Worm (Caenorhabditis elegans) whole organism, early embryonic: ENCODE data around the gene R02D5.8.

Experiments
- B0310.2 ChIP-seq: sonication (generic microtip); optimal IDR thresholded peaks from 2 replicates; lab custom pipeline; 2016; ENCODE audit warnings: mild to moderate bottlenecking, missing genetic modification characterization, missing compliant biosample characterization
- F13C5.2 ChIP-seq: sonication (generic microtip); optimal IDR thresholded peaks from 2 replicates; lab custom pipeline; 2017; ENCODE audit warnings: mild to moderate bottlenecking, missing genetic modification characterization, inconsistent platforms, missing compliant biosample characterization
- aly-1 ChIP-seq: sonication (generic microtip); optimal IDR thresholded peaks from 2 replicates; lab custom pipeline; 2016; ENCODE audit warnings: missing genetic modification characterization, missing compliant biosample characterization
- ama-1 ChIP-seq: fragments of 150-350 bp; optimal IDR thresholded peaks from 2 replicates; lab custom pipeline; 2014
- ceh-13 ChIP-seq: fragments of 200-800 bp; sonication (Bioruptor generic); optimal IDR thresholded peaks from 2 replicates; lab custom pipeline; 2018; ENCODE audit warnings: mild to moderate bottlenecking, missing genetic modification characterization, missing compliant biosample characterization
- ceh-36 ChIP-seq: sonication (generic microtip); optimal IDR thresholded peaks from 2 replicates; lab custom pipeline; 2016; ENCODE audit warnings: missing genetic modification characterization, inconsistent platforms, missing compliant biosample characterization
- ets-7 ChIP-seq: sonication (generic microtip); optimal IDR thresholded peaks from 2 replicates; lab custom pipeline; 2016; ENCODE audit warnings: missing genotype, missing genetic modification characterization, missing compliant biosample characterization
- flt-1 ChIP-seq: fragments of 200-800 bp; sonication (Bioruptor generic); IDR thresholded peaks from 2 replicates; pipeline ENCODE4 v1.3.6; 2022; ENCODE audit warnings: missing genetic modification characterization, missing compliant biosample characterization
- hmbx-1 ChIP-seq: sonication (generic microtip); optimal IDR thresholded peaks from 2 replicates; lab custom pipeline; 2016; ENCODE audit warnings: mild to moderate bottlenecking, missing genetic modification characterization, missing compliant biosample characterization
- hmg-4 ChIP-seq: fragments of 200-800 bp; sonication (Bioruptor generic); optimal IDR thresholded peaks from 2 replicates; lab custom pipeline; 2018; ENCODE audit warnings: mild to moderate bottlenecking, missing genetic modification characterization, missing compliant biosample characterization
- hnd-1 ChIP-seq: sonication (generic microtip); optimal IDR thresholded peaks from 2 replicates; lab custom pipeline; 2016; ENCODE audit warnings: missing genetic modification characterization, missing compliant biosample characterization
- pes-1 ChIP-seq: fragments of 200-800 bp; sonication (Bioruptor generic); IDR thresholded peaks from 2 replicates; pipeline ENCODE4 v1.3.6; 2022; ENCODE audit warnings: missing genetic modification reagents, missing genetic modification characterization, missing compliant biosample characterization
- scrt-1 ChIP-seq: fragments of 200-800 bp; sonication (Bioruptor generic); IDR thresholded peaks from 2 replicates; pipeline ENCODE4 v1.3.6; 2022; ENCODE audit warnings: missing genetic modification characterization, missing compliant biosample characterization
- sea-1 ChIP-seq: fragments of 200-800 bp; sonication (Bioruptor generic); conservative IDR thresholded peaks from 2 replicates; pipeline ENCODE4 v1.3.6; 2022; ENCODE audit warnings: missing genetic modification characterization, missing compliant biosample characterization
- tbx-11 ChIP-seq: fragments of 200-800 bp; sonication (Bioruptor generic); IDR thresholded peaks from 2 replicates; pipeline ENCODE4 v1.3.6; 2022; ENCODE audit warnings: missing genetic modification characterization, missing compliant biosample characterization
- tbx-37 ChIP-seq: fragments of 200-800 bp; sonication (Bioruptor generic); conservative IDR thresholded peaks from 2 replicates; pipeline ENCODE4 v1.3.6; 2022; ENCODE audit warnings: missing genetic modification reagents, missing genetic modification characterization, missing compliant biosample characterization
- tra-4 ChIP-seq: sonication (generic microtip); optimal IDR thresholded peaks from 2 replicates; lab custom pipeline; 2017; ENCODE audit warnings: missing genetic modification characterization, missing compliant biosample characterization

Gene R02D5.8

ce11 chrV:14482728-14483210, 36.4 kb downstream of the R02D5.8 start, which contains the start of gene R02D5.3:
Gene R02D5.3 (plus strand): TSS chrV:14483160.
- TF ChIP-seq F13C5.2 (tag; lab: Kevin White, UChicago), result no peak
- no peak for TF ChIP-seq pes-1 (GFP tag; lab: Robert Waterston, UW)
- no peak for TF ChIP-seq ceh-36 (tag; lab: Kevin White, UChicago)
- no peak for TF ChIP-seq B0310.2 (tag; lab: Kevin White, UChicago)
- no peak for TF ChIP-seq tbx-37 (GFP tag; lab: Robert Waterston, UW)
- no peak for TF ChIP-seq flt-1 (GFP tag; lab: Robert Waterston, UW)
- TF ChIP-seq tra-4 (tag; lab: Kevin White, UChicago), result no peak
- TF ChIP-seq sea-1 (GFP tag; lab: Robert Waterston, UW), result no peak
- no peak for TF ChIP-seq tbx-11 (GFP tag; lab: Robert Waterston, UW)
- TF ChIP-seq ceh-13, result no peak
- TF ChIP-seq hmbx-1, result no peak
- no peak for TF ChIP-seq ama-1
- TF ChIP-seq aly-1 (tag; lab: Kevin White, UChicago), result no peak
- TF ChIP-seq hnd-1 (tag; lab: Kevin White, UChicago), result no peak
- TF ChIP-seq scrt-1 (GFP tag; lab: Robert Waterston, UW), result no peak
- TF ChIP-seq hmg-4 (GFP tag; lab: Kevin White, UChicago), result no peak
- no peak for TF ChIP-seq ets-7 (tag; lab: Kevin White, UChicago)

ce11 chrV:14481987-14482386, 37.2 kb downstream of the R02D5.8 start, which contains the start of gene R02D5.10:
Gene R02D5.10 (plus strand): TSS chrV:14482287.
- TF ChIP-seq sea-1 (GFP tag; lab: Robert Waterston, UW) (no peak), pes-1 (GFP tag; lab: Robert Waterston, UW) (no peak)

- TF ChIP-seq ceh-36 (tag; lab: Kevin White, UChicago) (no peak), ama-1 (no peak), tbx-11 (GFP tag; lab: Robert Waterston, UW) (no peak), tbx-37 (GFP tag; lab: Robert Waterston, UW) (no peak), ceh-13 (no peak), scrt-1 (GFP tag; lab: Robert Waterston, UW) (no peak), tra-4 (tag; lab: Kevin White, UChicago) (no peak), sea-1 (GFP tag; lab: Robert Waterston, UW) (no peak), F13C5.2 (tag; lab: Kevin White, UChicago) (no peak), aly-1 (tag; lab: Kevin White, UChicago) (no peak), hmg-4 (GFP tag; lab: Kevin White, UChicago) (no peak)
Observed at ce11 chrV:14481401-14481800, 37.8 kb downstream of the R02D5.8 start, which contains the start of gene R02D5.7. Gene R02D5.7 (minus strand): TSS chrV:14481501.

- no peak for TF ChIP-seq tbx-37 (GFP tag; lab: Robert Waterston, UW)
- no peak for TF ChIP-seq hmbx-1
- no peak for TF ChIP-seq aly-1 (tag; lab: Kevin White, UChicago)
- no peak for TF ChIP-seq ama-1
- TF ChIP-seq flt-1 (GFP tag; lab: Robert Waterston, UW), result no peak
- no peak for TF ChIP-seq ceh-13
- no peak for TF ChIP-seq B0310.2 (tag; lab: Kevin White, UChicago)
- no peak for TF ChIP-seq scrt-1 (GFP tag; lab: Robert Waterston, UW)
- no peak for TF ChIP-seq hnd-1 (tag; lab: Kevin White, UChicago)
- TF ChIP-seq hmg-4 (GFP tag; lab: Kevin White, UChicago), result no peak
Observed at ce11 chrV:14480533-14480932, 38.6 kb downstream of the R02D5.8 start.

ce11 chrV:14478979-14479378, 40.2 kb downstream of the R02D5.8 start, which contains the start of gene clec-55:
Gene clec-55 (plus strand): TSS chrV:14479279.
- TF ChIP-seq F13C5.2 (tag; lab: Kevin White, UChicago) (no peak), hmbx-1 (no peak), ceh-36 (tag; lab: Kevin White, UChicago) (no peak), B0310.2 (tag; lab: Kevin White, UChicago) (no peak), ama-1 (no peak), tbx-37 (GFP tag; lab: Robert Waterston, UW) (no peak), scrt-1 (GFP tag; lab: Robert Waterston, UW) (no peak), ets-7 (tag; lab: Kevin White, UChicago) (no peak), pes-1 (GFP tag; lab: Robert Waterston, UW) (no peak), tra-4 (tag; lab: Kevin White, UChicago) (no peak), tbx-11 (GFP tag; lab: Robert Waterston, UW) (no peak), sea-1 (GFP tag; lab: Robert Waterston, UW) (no peak), hnd-1 (tag; lab: Kevin White, UChicago) (no peak), hmg-4 (GFP tag; lab: Kevin White, UChicago) (no peak), aly-1 (tag; lab: Kevin White, UChicago) (no peak)

ce11 chrV:14476680-14477079, 42.5 kb downstream of the R02D5.8 start, which contains the start of gene clec-54:
Gene clec-54 (plus strand): TSS chrV:14476903.
- no peak for TF ChIP-seq ama-1
- TF ChIP-seq hmg-4 (GFP tag; lab: Kevin White, UChicago), result no peak
- TF ChIP-seq tra-4 (tag; lab: Kevin White, UChicago), result no peak
- no peak for TF ChIP-seq pes-1 (GFP tag; lab: Robert Waterston, UW)
- no peak for TF ChIP-seq B0310.2 (tag; lab: Kevin White, UChicago)
- TF ChIP-seq sea-1 (GFP tag; lab: Robert Waterston, UW), result no peak
- TF ChIP-seq flt-1 (GFP tag; lab: Robert Waterston, UW), result no peak
- no peak for TF ChIP-seq ceh-36 (tag; lab: Kevin White, UChicago)
- no peak for TF ChIP-seq F13C5.2 (tag; lab: Kevin White, UChicago)
- no peak for TF ChIP-seq scrt-1 (GFP tag; lab: Robert Waterston, UW)
- TF ChIP-seq tbx-37 (GFP tag; lab: Robert Waterston, UW), result no peak

ce11 chrV:14474099-14474498, 45.1 kb downstream of the R02D5.8 start, which contains the start of gene clec-56:
Gene clec-56 (plus strand): TSS chrV:14474399.
- TF ChIP-seq aly-1 (tag; lab: Kevin White, UChicago), result no peak
- TF ChIP-seq B0310.2 (tag; lab: Kevin White, UChicago), result no peak
- no peak for TF ChIP-seq hmg-4 (GFP tag; lab: Kevin White, UChicago)
- TF ChIP-seq hnd-1 (tag; lab: Kevin White, UChicago), result no peak
- no peak for TF ChIP-seq pes-1 (GFP tag; lab: Robert Waterston, UW)
- TF ChIP-seq hmbx-1, result no peak
- TF ChIP-seq sea-1 (GFP tag; lab: Robert Waterston, UW), result no peak
- TF ChIP-seq tra-4 (tag; lab: Kevin White, UChicago), result no peak
